Worm (Caenorhabditis elegans): ENCODE data around the gene C35D10.6.

- no peak for TF ChIP-seq hlh-30 (tag; optimal IDR thresholded peaks at IDR 0.05; ENCODE audit: insufficient read depth)
- no peak for TF ChIP-seq eyg-1 (tag; optimal IDR thresholded peaks at IDR 0.05)
- no peak for TF ChIP-seq K09A11.1 (tag; optimal IDR thresholded peaks at IDR 0.05; ENCODE audit: insufficient read depth)
- no peak for TF ChIP-seq pqm-1 (tag; optimal IDR thresholded peaks at IDR 0.05)
- no peak for TF ChIP-seq mec-3 (tag; optimal IDR thresholded peaks at IDR 0.05; ENCODE audit: borderline replicate concordance)
- no peak for TF ChIP-seq fkh-10 (GFP tag; optimal IDR thresholded peaks at IDR 0.05)
- no peak for TF ChIP-seq ama-1 (optimal IDR thresholded peaks at IDR 0.05)
- no peak for TF ChIP-seq ceh-24 (tag; optimal IDR thresholded peaks at IDR 0.05)
- TF ChIP-seq ref-2 (tag; optimal IDR thresholded peaks at IDR 0.05), result no peak
- TF ChIP-seq unc-86 (tag; optimal IDR thresholded peaks at IDR 0.05), result no peak
- no peak for TF ChIP-seq ceh-34 (tag; optimal IDR thresholded peaks at IDR 0.05)
These were observed 21.7 kb upstream of the C35D10.6 start, which contains the start of the genes acbp-7 and F26A1.19 for ce11 chrIII:4837429-4837828.

Data from whole organism, late embryonic.